Fruit fly (Drosophila melanogaster) whole organism, prepupa: ENCODE measurements around the gene CG44532.
A peak's percentile ranks its signal among the peaks of the same experiment; 100 is the strongest.

Source experiments
- CG10669 ChIP-seq: fragments of 200-800 bp; sonication (Bioruptor generic); optimal IDR thresholded peaks from 3 replicates; lab custom pipeline; 2018; ENCODE audit warnings: missing biosample characterization, mild to moderate bottlenecking, missing genetic modification characterization, moderate library complexity
- CG11294 ChIP-seq: fragments of 200-800 bp; sonication (Bioruptor generic); IDR thresholded peaks from 2 replicates; pipeline ENCODE4 v1.3.6; 2022; ENCODE audit warnings: missing biosample characterization, missing genetic modification characterization
- CG11902 ChIP-seq: fragments of 200-800 bp; sonication (Bioruptor generic); optimal IDR thresholded peaks from 3 replicates; lab custom pipeline; 2016; ENCODE audit warnings: missing biosample characterization, missing genetic modification characterization
- CG1621 ChIP-seq: fragments of 200-800 bp; sonication (Bioruptor generic); optimal IDR thresholded peaks from 3 replicates; lab custom pipeline; 2018; ENCODE audit warnings: missing biosample characterization, mild to moderate bottlenecking, missing genetic modification characterization
- CG16779 ChIP-seq: fragments of 200-800 bp; sonication (Bioruptor generic); optimal IDR thresholded peaks from 3 replicates; lab custom pipeline; 2017; ENCODE audit warnings: missing biosample characterization, mild to moderate bottlenecking, missing genetic modification characterization
- CG3919 ChIP-seq: fragments of 200-800 bp; sonication (Bioruptor generic); optimal IDR thresholded peaks from 3 replicates; lab custom pipeline; 2016; ENCODE audit warnings: missing biosample characterization, missing genetic modification characterization
- CG4318 ChIP-seq: fragments of 200-800 bp; sonication (Bioruptor generic); optimal IDR thresholded peaks from 3 replicates; lab custom pipeline; 2017; ENCODE audit warnings: missing biosample characterization, mild to moderate bottlenecking, missing genetic modification characterization
- CG6163 ChIP-seq: fragments of 200-800 bp; sonication (Bioruptor generic); IDR thresholded peaks from 3 replicates; pipeline ENCODE4 v1.3.6; 2022; ENCODE audit warnings: missing biosample characterization, missing genetic modification characterization
- CG8119 ChIP-seq: fragments of 200-800 bp; sonication (Bioruptor generic); IDR thresholded peaks from 3 replicates; pipeline ENCODE4 v1.3.6; 2022; ENCODE audit warnings: missing biosample characterization, missing genetic modification characterization
- CG8632 ChIP-seq: fragments of 200-800 bp; sonication (Bioruptor generic); optimal IDR thresholded peaks from 3 replicates; lab custom pipeline; 2016; ENCODE audit warnings: missing biosample characterization, missing genetic modification characterization
- Eip78C ChIP-seq: fragments of 200-800 bp; sonication (Bioruptor generic); peaks from one replicate; lab custom pipeline; 2016; ENCODE audit warnings: missing biosample characterization, missing genetic modification characterization
- Ets96B ChIP-seq: fragments of 200-800 bp; optimal IDR thresholded peaks from 2 replicates; lab custom pipeline; 2019; ENCODE audit warnings: missing biosample characterization, mild to moderate bottlenecking, missing genetic modification characterization, moderate library complexity
- Gug ChIP-seq: fragments of 200-800 bp; sonication (Bioruptor generic); IDR thresholded peaks from 2 replicates; pipeline ENCODE4 v1.3.6; 2022; ENCODE audit warnings: missing biosample characterization, missing genetic modification characterization
- Hr38 ChIP-seq: sonication (Bioruptor generic); optimal IDR thresholded peaks from 2 replicates; lab custom pipeline; 2016; ENCODE audit warnings: missing biosample characterization, missing genetic modification characterization
- Lpt ChIP-seq: fragments of 200-800 bp; sonication (Bioruptor generic); optimal IDR thresholded peaks from 3 replicates; lab custom pipeline; 2016; ENCODE audit warnings: missing biosample characterization, missing genetic modification characterization
- Met ChIP-seq: fragments of 200-800 bp; sonication (Bioruptor generic); optimal IDR thresholded peaks from 3 replicates; lab custom pipeline; 2016; ENCODE audit warnings: missing biosample characterization, missing genetic modification characterization
- OdsH ChIP-seq: fragments of 200-800 bp; sonication (Bioruptor generic); optimal IDR thresholded peaks from 3 replicates; lab custom pipeline; 2016; ENCODE audit warnings: missing biosample characterization, missing genetic modification characterization
- Sox102F ChIP-seq: fragments of 200-800 bp; sonication (Bioruptor generic); optimal IDR thresholded peaks from 2 replicates; lab custom pipeline; 2016; ENCODE audit warnings: missing biosample characterization, mild to moderate bottlenecking, missing genetic modification characterization
- Sox14 ChIP-seq: fragments of 200-800 bp; sonication (Bioruptor generic); optimal IDR thresholded peaks from 3 replicates; lab custom pipeline; 2016; ENCODE audit warnings: missing biosample characterization, missing genetic modification characterization
- cyc ChIP-seq: fragments of 200-800 bp; sonication (Bioruptor generic); optimal IDR thresholded peaks from 3 replicates; lab custom pipeline; 2016; ENCODE audit warnings: missing biosample characterization, missing genetic modification characterization
- eg ChIP-seq: fragments of 200-800 bp; sonication (Bioruptor generic); IDR thresholded peaks from 3 replicates; pipeline ENCODE4 v1.3.6; 2022; ENCODE audit warnings: missing biosample characterization, missing genetic modification characterization
- lz ChIP-seq: fragments of 200-800 bp; sonication (Bioruptor generic); optimal IDR thresholded peaks from 3 replicates; lab custom pipeline; 2016; ENCODE audit warnings: missing biosample characterization, missing genetic modification characterization
- net ChIP-seq: fragments of 200-800 bp; sonication (Bioruptor generic); optimal IDR thresholded peaks from 3 replicates; lab custom pipeline; 2016; ENCODE audit warnings: missing biosample characterization, missing genetic modification characterization
- salr ChIP-seq, 2 experiments: fragments of 200-800 bp; sonication (Bioruptor generic); optimal IDR thresholded peaks; 3 replicates each; lab custom pipeline; 2016 to 2018; ENCODE audit warnings: missing biosample characterization in 2 of 2, missing genetic modification characterization in 2 of 2, mild to moderate bottlenecking in 1 of 2
- spab ChIP-seq: fragments of 200-800 bp; sonication (Bioruptor generic); optimal IDR thresholded peaks from 2 replicates; lab custom pipeline; 2017; ENCODE audit warnings: missing biosample characterization, mild to moderate bottlenecking, missing genetic modification characterization, missing genetic modification reagents
- svp ChIP-seq: fragments of 200-800 bp; sonication (Bioruptor generic); peaks from one replicate; lab custom pipeline; 2016; ENCODE audit warnings: missing biosample characterization, missing genetic modification characterization
- topi ChIP-seq: fragments of 200-800 bp; sonication (Bioruptor generic); optimal IDR thresholded peaks from 3 replicates; lab custom pipeline; 2016; ENCODE audit warnings: missing biosample characterization, missing genetic modification characterization
- vri ChIP-seq: fragments of 200-800 bp; sonication (Bioruptor generic); optimal IDR thresholded peaks from 3 replicates; lab custom pipeline; 2016; ENCODE audit warnings: missing biosample characterization, mild to moderate bottlenecking, missing genetic modification characterization

The CG44532 gene

DNA sequence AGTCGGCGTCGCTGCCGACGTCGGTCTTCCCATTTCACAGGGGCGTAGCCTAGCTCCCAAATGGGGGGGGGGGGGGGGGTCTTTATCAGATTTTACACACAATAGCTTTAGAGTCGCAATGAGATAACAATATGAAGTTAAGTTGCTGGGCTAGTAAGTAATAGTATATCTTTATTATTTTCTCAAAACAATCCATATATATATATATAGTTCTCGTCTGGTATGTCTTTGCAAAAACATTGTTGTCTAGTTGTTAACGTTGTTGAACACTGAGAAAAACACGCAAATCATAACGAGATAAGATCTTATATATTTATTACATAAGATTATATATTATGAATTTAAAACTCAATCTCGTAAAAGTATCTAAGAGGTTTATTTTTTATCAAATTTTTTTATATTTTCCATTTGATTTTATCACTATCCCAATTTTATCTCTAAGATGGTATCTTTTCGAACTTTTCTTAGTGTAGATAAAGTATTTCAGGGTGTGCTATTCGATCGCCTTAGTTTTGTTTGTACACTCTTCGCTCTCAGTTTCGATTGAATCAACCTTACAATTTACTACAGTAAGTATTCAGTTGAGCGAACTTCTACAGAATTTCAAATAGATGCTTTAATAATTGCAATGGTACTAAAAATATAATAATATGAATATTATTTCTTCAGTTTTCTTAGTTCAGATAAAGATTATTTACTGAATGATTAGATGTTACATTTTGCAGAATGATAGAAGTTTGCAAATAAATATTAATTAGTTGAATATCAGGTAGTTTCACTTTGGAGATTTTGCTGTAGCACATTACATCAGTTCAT, 40.2 kb downstream of the CG44532 start (continued):
- TF ChIP-seq Met (GFP tag; lab: Kevin White, UChicago) (no peak), Lpt (GFP tag; lab: Kevin White, UChicago) (no peak), CG4318 (GFP tag; lab: Kevin White, UChicago) (peak; percentile 54), CG8632 (GFP tag; lab: Kevin White, UChicago) (no peak), vri (GFP tag; lab: Kevin White, UChicago) (peak; percentile 1), cyc (GFP tag; lab: Kevin White, UChicago) (no peak), spab (GFP tag; lab: Kevin White, UChicago) (peak; percentile 20), net (GFP tag; lab: Kevin White, UChicago) (no peak), svp (peak; percentile 48), Sox14 (GFP tag; lab: Kevin White, UChicago) (no peak), CG3919 (GFP tag; lab: Kevin White, UChicago) (peak; percentile 42), Gug (GFP tag; lab: Robert Waterston, UW) (peak; percentile 47; the same call in 1 of the 2 replicates), OdsH (GFP tag; lab: Kevin White, UChicago) (peak; percentile 2), CG1621 (tag; lab: Kevin White, UChicago) (peak; percentile 54), salr (GFP tag; optimal IDR thresholded peaks at IDR 0.05; lab: Kevin White, UChicago) (peak; percentile 20 to 48), Ets96B (tag; lab: Kevin White, UChicago) (peak; percentile 63), CG8119 (GFP tag; lab: Robert Waterston, UW) (peak; percentile 64; the same call in 2 of the 3 replicates), CG11294 (peak; percentile 82), Hr38 (no peak), CG16779 (tag; lab: Kevin White, UChicago) (peak; percentile 27), CG10669 (GFP tag; lab: Kevin White, UChicago) (peak; percentile 44), CG11902 (GFP tag; lab: Kevin White, UChicago) (no peak), eg (GFP tag; lab: Robert Waterston, UW) (peak; percentile 83)

DNA sequence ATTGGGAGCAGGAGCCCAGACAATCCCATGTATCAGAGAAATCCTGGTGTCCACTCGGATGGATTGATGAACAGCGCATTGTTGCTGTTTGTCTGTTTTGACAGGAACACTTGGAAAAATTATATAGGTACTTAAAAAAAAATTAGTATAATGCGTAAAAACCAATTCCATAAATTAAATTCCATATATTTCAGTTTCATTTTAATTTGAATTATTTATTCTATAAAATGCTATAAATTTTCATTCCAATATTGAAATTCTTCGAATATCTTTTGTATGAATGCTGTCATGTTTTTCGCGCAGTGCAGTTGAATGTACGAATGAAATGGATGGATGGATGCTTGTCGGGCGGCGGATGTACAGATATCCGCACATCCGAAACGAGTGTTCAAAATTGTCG, 48.9 kb downstream of the CG44532 start, which contains the start of gene SmydA-9:
TSS of gene SmydA-9 (minus strand) at position 101 of the 400 bp plus-strand sequence.
- TF ChIP-seq Met (GFP tag; lab: Kevin White, UChicago) (no peak), Eip78C (GFP tag; lab: Kevin White, UChicago) (peak; percentile 30), CG6163 (no peak), lz (GFP tag; lab: Kevin White, UChicago) (no peak), Sox102F (GFP tag; lab: Kevin White, UChicago) (no peak), svp (peak; percentile 23), Gug (GFP tag; lab: Robert Waterston, UW) (no peak), Hr38 (no peak), CG4318 (GFP tag; lab: Kevin White, UChicago) (no peak), topi (GFP tag; lab: Kevin White, UChicago) (peak; percentile 10), Lpt (GFP tag; lab: Kevin White, UChicago) (no peak)
